Fruit fly (Drosophila melanogaster): Measurements from ENCODE around the gene YL-1.

The YL-1 gene

dm6 chr2L:10964493-10964892, 5.8 kb upstream of the YL-1 start (continued):
- TF ChIP-seq ken (GFP tag; IDR thresholded peaks at IDR 0.05) (no peak), sima (GFP tag; optimal IDR thresholded peaks at IDR 0.05) (no peak), zen (tag; optimal IDR thresholded peaks at IDR 0.05) (peak; percentile 59), CG11504 (tag; optimal IDR thresholded peaks at IDR 0.05) (peak; percentile 74), Aef1 (GFP tag; IDR thresholded peaks at IDR 0.05) (peak; percentile 57; the same call in 1 of the 3 replicates), knrl (GFP tag; IDR thresholded peaks at IDR 0.05; ENCODE audit: partially characterized antibody) (peak; percentile 64; the same call in 1 of the 3 replicates), cato (GFP tag; optimal IDR thresholded peaks at IDR 0.05; ENCODE audit: borderline replicate concordance) (no peak), nmo (GFP tag; optimal IDR thresholded peaks at IDR 0.05) (peak; percentile 58), chif (GFP tag; optimal IDR thresholded peaks at IDR 0.05) (peak in 1 of 2 experiments; percentile 34), cas (GFP tag; IDR thresholded peaks at IDR 0.05) (no peak), scrt (GFP tag; optimal IDR thresholded peaks at IDR 0.05) (peak; percentile 75), NK7.1 (GFP tag; optimal IDR thresholded peaks at IDR 0.05) (no peak), YL-1 (GFP tag; optimal IDR thresholded peaks at IDR 0.05) (peak; percentile 83), CG9797 (GFP tag; optimal IDR thresholded peaks at IDR 0.05) (no peak), nerfin-1 (tag; optimal IDR thresholded peaks at IDR 0.05) (peak; percentile 32), CG15269 (tag; optimal IDR thresholded peaks at IDR 0.05) (no peak), CG30431 (GFP tag; optimal IDR thresholded peaks at IDR 0.05) (no peak), Dp (GFP tag; optimal IDR thresholded peaks at IDR 0.05) (peak; percentile 31), CG17186 (GFP tag; optimal IDR thresholded peaks at IDR 0.05) (no peak), CG8388 (GFP tag; optimal IDR thresholded peaks at IDR 0.05) (peak; percentile 24), danr (GFP tag; IDR thresholded peaks at IDR 0.05) (no peak), Ssrp (tag; optimal IDR thresholded peaks at IDR 0.05) (peak; percentile 1), CG16863 (GFP tag; optimal IDR thresholded peaks at IDR 0.05) (no peak), CG8290 (GFP tag; optimal IDR thresholded peaks at IDR 0.05) (peak; percentile 68), CG8290 (tag; optimal IDR thresholded peaks at IDR 0.05) (peak; percentile 64 to 83), lov (optimal IDR thresholded peaks at IDR 0.05) (no peak), lov (GFP tag; IDR thresholded peaks at IDR 0.05) (0 out of 3 replicates have a peak, but pooled peaks have one; percentile 49), CG12155 (GFP tag; optimal IDR thresholded peaks at IDR 0.05) (no peak), CG17912 (GFP tag; optimal IDR thresholded peaks at IDR 0.05) (peak; percentile 31), CG31441 (GFP tag; IDR thresholded peaks at IDR 0.05) (0 out of 2 replicates have a peak, but pooled peaks have one; percentile 28), CG3163 (GFP tag; optimal IDR thresholded peaks at IDR 0.05) (no peak), CG1603 (tag; optimal IDR thresholded peaks at IDR 0.05) (peak; percentile 52), Opbp (GFP tag; IDR thresholded peaks at IDR 0.05; ENCODE audit: partially characterized antibody) (0 out of 3 replicates have a peak, but pooled peaks have one; percentile 38), CG18619 (GFP tag; optimal IDR thresholded peaks at IDR 0.05) (no peak), Ets97D (GFP tag; optimal IDR thresholded peaks at IDR 0.05) (peak; percentile 88), kni (GFP tag; optimal IDR thresholded peaks at IDR 0.05) (peak; percentile 8), Hand (GFP tag; optimal IDR thresholded peaks at IDR 0.05) (no peak), Trl (optimal IDR thresholded peaks at IDR 0.05) (no peak), Trl (GFP tag; optimal IDR thresholded peaks at IDR 0.05) (no peak), CG15696 (tag; optimal IDR thresholded peaks at IDR 0.05) (peak; percentile 14), gem (tag; optimal IDR thresholded peaks at IDR 0.05) (peak; percentile 33), CG10543 (GFP tag; optimal IDR thresholded peaks at IDR 0.05) (peak; percentile 1), Hmr (GFP tag; optimal IDR thresholded peaks at IDR 0.05) (peak; percentile 16), CG11247 (GFP tag; IDR thresholded peaks at IDR 0.05) (no peak), CG4707 (GFP tag; optimal IDR thresholded peaks at IDR 0.05) (no peak), trem (tag; optimal IDR thresholded peaks at IDR 0.05) (peak; percentile 71), CTCF (GFP tag; optimal IDR thresholded peaks at IDR 0.05) (peak; percentile 75), CG6175 (GFP tag; IDR thresholded peaks at IDR 0.05) (no peak), CG4328 (GFP tag; optimal IDR thresholded peaks at IDR 0.05) (no peak), CG2712 (tag; optimal IDR thresholded peaks at IDR 0.05) (peak; percentile 61), sd (tag; optimal IDR thresholded peaks at IDR 0.05) (peak; percentile 92)
